Fruit fly (Drosophila melanogaster): ENCODE results near the gene CG32579.

Gene CG32579

DNA sequence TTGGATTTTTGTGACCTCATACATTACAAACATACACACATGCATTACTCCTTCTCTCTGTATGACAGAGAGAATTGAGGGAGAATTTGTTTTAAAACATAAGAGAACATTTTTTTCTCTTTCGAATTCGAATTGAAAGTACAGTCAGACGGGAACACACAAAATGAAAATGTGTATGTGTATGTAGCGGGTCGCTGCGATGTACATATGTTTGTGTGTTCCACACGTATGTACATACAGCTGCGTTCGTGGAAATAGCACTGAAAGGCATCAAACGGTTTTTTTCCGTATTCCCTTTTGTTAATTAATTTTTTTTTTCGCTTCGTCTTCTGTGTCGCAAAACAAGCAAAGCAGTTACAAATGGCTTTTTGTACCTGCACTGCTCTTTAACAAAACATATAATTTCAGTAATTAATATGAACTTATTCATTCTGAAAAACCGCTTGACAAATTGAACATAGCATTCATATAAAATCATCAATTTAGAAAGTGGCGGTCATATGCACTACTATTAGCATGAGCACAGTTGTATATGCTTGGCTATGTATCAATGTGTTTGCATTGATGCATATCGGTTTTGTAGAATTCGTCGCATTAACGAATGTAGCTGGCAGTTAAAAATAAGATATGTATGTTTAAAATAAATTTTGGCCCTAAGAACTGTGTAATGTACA lies 9.7 kb downstream of the CG32579 start (continued):
- TF ChIP-seq bab2 (GFP tag; optimal IDR thresholded peaks at IDR 0.05) (peak; percentile 95), Drgx (GFP tag; IDR thresholded peaks at IDR 0.05) (peak; percentile 95), CG17912 (GFP tag; optimal IDR thresholded peaks at IDR 0.05) (peak; percentile 91), CHES-1-like (GFP tag; optimal IDR thresholded peaks at IDR 0.05) (peak; percentile 95), CG9609 (GFP tag; optimal IDR thresholded peaks at IDR 0.05) (peak; percentile 93), HLHmδ (GFP tag; optimal IDR thresholded peaks at IDR 0.05) (peak; percentile 57), D19B (GFP tag; optimal IDR thresholded peaks at IDR 0.05) (peak; percentile 91), CG31365 (tag; optimal IDR thresholded peaks at IDR 0.05) (peak; percentile 84), Neu2 (GFP tag; optimal IDR thresholded peaks at IDR 0.05; ENCODE audit: borderline replicate concordance) (peak; percentile 90), CG12391 (tag; optimal IDR thresholded peaks at IDR 0.05) (peak; percentile 97), unc-4 (GFP tag; IDR thresholded peaks at IDR 0.05; ENCODE audit: partially characterized antibody) (no peak), Ssrp (tag; optimal IDR thresholded peaks at IDR 0.05) (peak; percentile 96), Spps (tag; optimal IDR thresholded peaks at IDR 0.05) (peak; percentile 93), CG7963 (GFP tag; IDR thresholded peaks at IDR 0.05; ENCODE audit: partially characterized antibody) (no peak), tll (GFP tag; optimal IDR thresholded peaks at IDR 0.05) (peak in 1 of 2 experiments; percentile 48), chn (GFP tag; optimal IDR thresholded peaks at IDR 0.05) (peak; percentile 95), CG9797 (GFP tag; optimal IDR thresholded peaks at IDR 0.05) (peak; percentile 49), Trl (optimal IDR thresholded peaks at IDR 0.05) (peak; percentile 71 to 84), Trl (GFP tag; optimal IDR thresholded peaks at IDR 0.05) (peak; percentile 95), CG13624 (GFP tag; optimal IDR thresholded peaks at IDR 0.05) (peak; percentile 96), ro (GFP tag; IDR thresholded peaks at IDR 0.05) (peak; percentile 82), H15 (GFP tag; IDR thresholded peaks at IDR 0.05) (peak; percentile 86), CG10565 (GFP tag; optimal IDR thresholded peaks at IDR 0.05) (peak; percentile 83), luna (GFP tag; optimal IDR thresholded peaks at IDR 0.05) (peak; percentile 87), cwo (GFP tag; optimal IDR thresholded peaks at IDR 0.05) (peak; percentile 94), scrt (GFP tag; optimal IDR thresholded peaks at IDR 0.05) (peak; percentile 95), jigr1 (GFP tag; IDR thresholded peaks at IDR 0.05) (peak; percentile 86), vvl (GFP tag; IDR thresholded peaks at IDR 0.05) (peak; percentile 93), cad (GFP tag; optimal IDR thresholded peaks at IDR 0.05) (no peak), Gug (GFP tag; IDR thresholded peaks at IDR 0.05) (peak; percentile 85), grau (tag; optimal IDR thresholded peaks at IDR 0.05) (peak; percentile 96), sd (tag; optimal IDR thresholded peaks at IDR 0.05) (peak; percentile 90), knrl (GFP tag; IDR thresholded peaks at IDR 0.05; ENCODE audit: partially characterized antibody) (no peak), dm (GFP tag; optimal IDR thresholded peaks at IDR 0.05) (peak; percentile 90), peb (GFP tag; IDR thresholded peaks at IDR 0.05) (peak; percentile 82), Awh (GFP tag; IDR thresholded peaks at IDR 0.05) (peak; percentile 86), CG2199 (GFP tag; IDR thresholded peaks at IDR 0.05) (peak; percentile 95; the same call in 2 of the 3 replicates), Camta (GFP tag; optimal IDR thresholded peaks at IDR 0.05) (peak; percentile 96), shn (GFP tag; optimal IDR thresholded peaks at IDR 0.05) (peak; percentile 94), sug (tag; optimal IDR thresholded peaks at IDR 0.05) (peak; percentile 95), phol (tag; optimal IDR thresholded peaks at IDR 0.05) (peak; percentile 97), YL-1 (GFP tag; optimal IDR thresholded peaks at IDR 0.05) (peak; percentile 91), kay (GFP tag; optimal IDR thresholded peaks at IDR 0.05) (peak; percentile 90), CG13424 (tag; optimal IDR thresholded peaks at IDR 0.05) (peak; percentile 98), dmrt11E (tag; optimal IDR thresholded peaks at IDR 0.05) (peak; percentile 96), Xbp1 (GFP tag; optimal IDR thresholded peaks at IDR 0.05) (peak; percentile 93), CG16863 (GFP tag; optimal IDR thresholded peaks at IDR 0.05) (peak; percentile 96), gro (GFP tag; optimal IDR thresholded peaks at IDR 0.05) (peak; percentile 97), CG1832 (GFP tag; optimal IDR thresholded peaks at IDR 0.05) (no peak), E2f1 (GFP tag; IDR thresholded peaks at IDR 0.05) (peak; percentile 90)
